Fruit fly (Drosophila melanogaster): ENCODE results near the gene CG13877.

Gene CG13877

DNA sequence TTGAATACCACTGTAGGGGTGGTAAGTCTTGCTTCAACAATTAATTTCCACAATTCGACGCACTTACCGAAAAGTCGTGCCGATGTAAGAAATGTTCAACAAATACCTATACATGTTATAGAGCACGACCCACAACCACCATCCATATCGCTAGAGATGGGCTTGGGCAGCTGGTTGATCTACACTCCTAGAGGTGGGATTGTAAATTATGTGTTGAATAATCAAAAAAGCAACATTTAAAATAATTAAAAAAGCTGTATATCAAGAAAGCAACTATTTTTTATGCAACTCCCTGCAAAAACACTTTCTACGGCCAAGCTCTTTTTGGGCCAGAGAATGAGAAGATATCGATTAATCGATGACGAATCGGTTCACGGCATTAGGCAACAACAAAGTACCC lies 33.6 kb upstream of the CG13877 start, which contains the start of the genes CG34140, Mkp and Mtch (continued):
- no peak for TF ChIP-seq CG6854 (GFP tag; optimal IDR thresholded peaks at IDR 0.05)
- TF ChIP-seq CG8319 (GFP tag; optimal IDR thresholded peaks at IDR 0.05) = peak; percentile 58
- no peak for TF ChIP-seq Hr4 (GFP tag; optimal IDR thresholded peaks at IDR 0.05)
- TF ChIP-seq fd85E (GFP tag; optimal IDR thresholded peaks at IDR 0.05) = peak; percentile 53
- no peak for TF ChIP-seq Eip93F (GFP tag; optimal IDR thresholded peaks at IDR 0.05)
- no peak for TF ChIP-seq OdsH (GFP tag; optimal IDR thresholded peaks at IDR 0.05)
- no peak for TF ChIP-seq CG4318 (GFP tag; optimal IDR thresholded peaks at IDR 0.05)
- no peak for TF ChIP-seq Eip75B (GFP tag; optimal IDR thresholded peaks at IDR 0.05)

DNA sequence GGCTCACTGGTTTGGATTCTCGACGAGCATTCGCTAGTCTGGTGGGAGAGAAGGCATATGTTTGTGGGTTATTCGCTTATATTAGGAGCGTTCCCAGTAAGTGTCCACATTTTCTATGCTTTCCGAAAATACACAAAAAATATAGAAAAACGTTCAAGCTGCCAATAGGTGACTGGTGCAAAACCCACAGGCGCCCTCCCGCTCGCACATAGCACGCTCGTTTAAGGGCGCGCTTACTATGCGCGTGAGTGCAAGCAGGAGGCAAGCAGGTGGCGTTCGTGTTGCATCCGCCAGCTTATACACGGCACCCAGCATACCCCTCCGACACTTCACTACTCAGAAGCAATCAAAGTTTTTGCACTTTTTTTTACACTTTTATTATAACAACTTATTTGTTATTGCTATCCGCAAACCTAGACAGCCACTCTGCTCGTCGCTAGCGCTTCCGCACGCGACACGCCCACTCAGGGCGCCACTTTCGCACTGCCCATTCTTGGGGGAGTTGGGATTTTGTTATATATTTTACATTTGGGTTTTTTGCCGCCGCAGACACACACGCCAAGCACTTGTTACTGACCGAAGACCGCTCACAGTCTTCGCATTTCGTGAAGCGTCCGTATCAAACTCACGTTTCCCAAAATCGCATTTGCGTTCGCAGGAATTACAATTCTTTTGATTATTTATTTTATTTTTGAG lies 18.7 kb upstream of the CG13877 start:
- no peak for TF ChIP-seq CG32006 (GFP tag; optimal IDR thresholded peaks at IDR 0.05)
- TF ChIP-seq Gug (GFP tag; IDR thresholded peaks at IDR 0.05) = peak; percentile 33; the same call in 1 of the 2 replicates
- TF ChIP-seq Lpt (GFP tag; optimal IDR thresholded peaks at IDR 0.05) = peak; percentile 36
- no peak for TF ChIP-seq CG8119 (GFP tag; IDR thresholded peaks at IDR 0.05)
- TF ChIP-seq Eip78C (GFP tag) = no peak
- TF ChIP-seq CG8319 (GFP tag; optimal IDR thresholded peaks at IDR 0.05) = no peak
- TF ChIP-seq Ets21C (GFP tag; optimal IDR thresholded peaks at IDR 0.05) = no peak
- no peak for TF ChIP-seq CG6276 (GFP tag; optimal IDR thresholded peaks at IDR 0.05)
- TF ChIP-seq pdm3 (GFP tag; optimal IDR thresholded peaks at IDR 0.05) = no peak
- peak in 1 of 2 experiments; percentile 24 for TF ChIP-seq salr (GFP tag; optimal IDR thresholded peaks at IDR 0.05)
- TF ChIP-seq svp (GFP tag) = no peak
- TF ChIP-seq achi (GFP tag; optimal IDR thresholded peaks at IDR 0.05) = no peak
- TF ChIP-seq Sox14 (GFP tag; optimal IDR thresholded peaks at IDR 0.05) = no peak
- TF ChIP-seq ss (GFP tag; optimal IDR thresholded peaks at IDR 0.05) = no peak
- no peak for TF ChIP-seq Smox (GFP tag; optimal IDR thresholded peaks at IDR 0.05)
- no peak for TF ChIP-seq CG3032 (tag; optimal IDR thresholded peaks at IDR 0.05)
- no peak for TF ChIP-seq CG31627 (GFP tag; optimal IDR thresholded peaks at IDR 0.05)
- peak; percentile 68 for TF ChIP-seq CG6163 (GFP tag; IDR thresholded peaks at IDR 0.05)
- no peak for TF ChIP-seq Blimp-1 (GFP tag; optimal IDR thresholded peaks at IDR 0.05)
- TF ChIP-seq eg (GFP tag; IDR thresholded peaks at IDR 0.05) = peak; percentile 65

- TF ChIP-seq CG8319 (GFP tag; optimal IDR thresholded peaks at IDR 0.05) = no peak
- peak; percentile 59 for TF ChIP-seq OdsH (GFP tag; optimal IDR thresholded peaks at IDR 0.05)
- no peak for TF ChIP-seq Hr39 (GFP tag; optimal IDR thresholded peaks at IDR 0.05)
- peak; percentile 81 for TF ChIP-seq fkh (GFP tag; optimal IDR thresholded peaks at IDR 0.05)
- TF ChIP-seq Sox102F (GFP tag; optimal IDR thresholded peaks at IDR 0.05) = peak; percentile 28
- TF ChIP-seq dac (GFP tag; optimal IDR thresholded peaks at IDR 0.05) = no peak
- peak; percentile 77 for TF ChIP-seq CG10631 (GFP tag; optimal IDR thresholded peaks at IDR 0.05)
- TF ChIP-seq CG34406 (GFP tag; optimal IDR thresholded peaks at IDR 0.05) = peak; percentile 59
- no peak for TF ChIP-seq CG4318 (GFP tag; optimal IDR thresholded peaks at IDR 0.05)
- TF ChIP-seq acj6 (GFP tag; optimal IDR thresholded peaks at IDR 0.05) = peak; percentile 53
- peak; percentile 51 for TF ChIP-seq CG32006 (GFP tag; optimal IDR thresholded peaks at IDR 0.05)
- peak; percentile 59 for TF ChIP-seq Ets96B (tag; optimal IDR thresholded peaks at IDR 0.05)
- TF ChIP-seq topi (GFP tag; optimal IDR thresholded peaks at IDR 0.05) = no peak
- peak; percentile 11; the same call in 1 of the 2 replicates for TF ChIP-seq CG11294 (GFP tag; IDR thresholded peaks at IDR 0.05)
- TF ChIP-seq pdm3 (GFP tag; optimal IDR thresholded peaks at IDR 0.05) = no peak
- TF ChIP-seq Sox15 (GFP tag; optimal IDR thresholded peaks at IDR 0.05) = peak; percentile 56
- peak; percentile 52; the same call in 2 of the 3 replicates for TF ChIP-seq CG6163 (GFP tag; IDR thresholded peaks at IDR 0.05)
- peak; percentile 39 for TF ChIP-seq CG6854 (GFP tag; optimal IDR thresholded peaks at IDR 0.05)
- no peak for TF ChIP-seq CG16779 (tag; optimal IDR thresholded peaks at IDR 0.05)
- TF ChIP-seq CG15336 (GFP tag; IDR thresholded peaks at IDR 0.05) = peak; percentile 34; the same call in 1 of the 2 replicates
- TF ChIP-seq CG31627 (GFP tag; optimal IDR thresholded peaks at IDR 0.05) = peak; percentile 40
- peak; percentile 64 for TF ChIP-seq CG8632 (GFP tag; optimal IDR thresholded peaks at IDR 0.05)
- peak in 1 of 2 experiments; percentile 19 for TF ChIP-seq ss (GFP tag; optimal IDR thresholded peaks at IDR 0.05)
- TF ChIP-seq cyc (GFP tag; optimal IDR thresholded peaks at IDR 0.05) = peak; percentile 32
- TF ChIP-seq eg (GFP tag; IDR thresholded peaks at IDR 0.05) = peak; percentile 82
- peak; percentile 24 for TF ChIP-seq Sox14 (GFP tag; optimal IDR thresholded peaks at IDR 0.05)
- peak; percentile 59 for TF ChIP-seq CG3919 (GFP tag; optimal IDR thresholded peaks at IDR 0.05)
- TF ChIP-seq esn (GFP tag; optimal IDR thresholded peaks at IDR 0.05) = peak; percentile 58
- TF ChIP-seq CG11902 (GFP tag; optimal IDR thresholded peaks at IDR 0.05) = no peak
Observed at dm6 chr3L:199754-200596, 17.9 kb upstream of the CG13877 start, which contains the start of the genes rno and mri. rno (minus strand) TSS chr3L:199762. mri (plus strand) TSS chr3L:200174.

Data from whole organism, prepupa.